Worm (Caenorhabditis elegans): ENCODE measurements around the gene str-260.

DNA sequence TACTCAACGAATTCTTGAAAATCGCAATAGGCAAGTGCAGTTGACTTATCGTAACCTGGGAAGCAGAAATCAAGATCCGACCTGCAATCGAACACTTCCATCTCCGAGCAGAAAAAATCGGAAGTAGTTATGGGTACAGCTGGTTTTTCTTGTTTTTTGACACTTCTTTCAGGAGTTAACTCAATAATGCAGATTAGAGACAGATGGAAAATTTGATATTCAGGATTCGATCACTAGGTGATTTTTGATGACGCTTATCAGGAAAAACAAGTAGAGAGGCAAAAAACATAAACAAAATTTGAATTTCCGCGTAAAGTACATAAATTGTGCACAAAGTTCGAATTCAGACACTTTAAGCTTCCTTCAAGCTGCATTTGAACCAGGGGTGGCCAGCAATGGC lies 21.8 kb downstream of the str-260 start, which contains the start of gene srw-130:
- no peak for TF ChIP-seq mdl-1 (tag; optimal IDR thresholded peaks at IDR 0.05)
- TF ChIP-seq nhr-28 (tag; optimal IDR thresholded peaks at IDR 0.05) = no peak
- TF ChIP-seq mes-2 (tag; optimal IDR thresholded peaks at IDR 0.05; ENCODE audit: poor library complexity, severe bottlenecking) = no peak
- no peak for TF ChIP-seq unc-62 (GFP tag; optimal IDR thresholded peaks at IDR 0.05 in 1 of 2)
- no peak for TF ChIP-seq unc-62 (tag; optimal IDR thresholded peaks at IDR 0.05)
- TF ChIP-seq lin-13 (GFP tag; optimal IDR thresholded peaks at IDR 0.05) = no peak
- no peak for TF ChIP-seq tra-1 (GFP tag; IDR thresholded peaks at IDR 0.05)
- TF ChIP-seq snpc-4 (tag; optimal IDR thresholded peaks at IDR 0.05) = no peak
- no peak for TF ChIP-seq lin-39 (tag; optimal IDR thresholded peaks at IDR 0.05)

Data from whole organism, L4 larva.